Fruit fly (Drosophila melanogaster) whole organism, wandering third instar larva: ENCODE measurements around the gene CG5078.
"Not testable (repeated sequence)": the region's sequence is repeated elsewhere in the genome, so short reads cannot be mapped to it uniquely, and the experiment has no call there.

Source experiments
- CG32264 ChIP-seq: fragments of 200-800 bp; sonication (Bioruptor generic); optimal IDR thresholded peaks from 2 replicates; lab custom pipeline; 2016; ENCODE audit warnings: missing biosample characterization, missing genetic modification characterization
- CG9705 ChIP-seq: fragments of 200-800 bp; sonication (Bioruptor generic); optimal IDR thresholded peaks from 2 replicates; lab custom pipeline; 2018; ENCODE audit warnings: missing biosample characterization, mild to moderate bottlenecking, missing genetic modification characterization
- CrebA ChIP-seq: fragments of 200-800 bp; sonication (Bioruptor generic); optimal IDR thresholded peaks from 2 replicates; lab custom pipeline; 2016; ENCODE audit warnings: missing biosample characterization, mild to moderate bottlenecking, missing genetic modification characterization, borderline replicate concordance
- Dfd ChIP-seq: fragments of >200 bp; optimal IDR thresholded peaks from 2 replicates; lab custom pipeline; 2017; ENCODE audit warnings: missing biosample characterization, missing genetic modification characterization
- Dif ChIP-seq: fragments of 200-275, 200-300 bp; sonication (Bioruptor generic); optimal IDR thresholded peaks from 2 replicates; lab custom pipeline; 2018; ENCODE audit warnings: missing biosample characterization, missing genetic modification characterization; ENCODE audit not compliant: partially characterized antibody
- GATAd ChIP-seq: sonication (Bioruptor generic); optimal IDR thresholded peaks from 2 replicates; lab custom pipeline; 2016; ENCODE audit warnings: missing biosample characterization, missing genetic modification characterization
- HLH106 ChIP-seq: fragments of 200-800 bp; optimal IDR thresholded peaks from 3 replicates; lab custom pipeline; 2019; ENCODE audit warnings: missing biosample characterization, mild to moderate bottlenecking, missing genetic modification characterization, moderate library complexity
- Hnf4 ChIP-seq: fragments of 200-800 bp; sonication (Bioruptor generic); optimal IDR thresholded peaks from 2 replicates; lab custom pipeline; 2016; ENCODE audit warnings: missing biosample characterization, mild to moderate bottlenecking, missing genetic modification characterization
- Hr78 ChIP-seq: fragments of >200 bp; optimal IDR thresholded peaks from 2 replicates; lab custom pipeline; 2017; ENCODE audit warnings: missing biosample characterization, missing genetic modification characterization
- Jra ChIP-seq: sonication (Bioruptor generic); optimal IDR thresholded peaks from 2 replicates; lab custom pipeline; 2016; ENCODE audit warnings: missing biosample characterization, missing genetic modification characterization
- Myc ChIP-seq: fragments of >200 bp; optimal IDR thresholded peaks from 2 replicates; lab custom pipeline; 2017
- N ChIP-seq: fragments of >200 bp; optimal IDR thresholded peaks from 2 replicates; lab custom pipeline; 2018; ENCODE audit warnings: missing biosample characterization, missing external identifiers, missing genetic modification characterization
- OdsH ChIP-seq: fragments of 200-800 bp; sonication (Bioruptor generic); optimal IDR thresholded peaks from 2 replicates; lab custom pipeline; 2016; ENCODE audit warnings: missing biosample characterization, mild to moderate bottlenecking, missing genetic modification characterization
- Rel ChIP-seq, 2 experiments: fragments of 200-800 bp; sonication (Bioruptor generic) in 1 of 2; optimal IDR thresholded peaks; 2 replicates in 1 of 2; 3 replicates in 1 of 2; lab custom pipeline; 2016 to 2019; ENCODE audit warnings: mild to moderate bottlenecking in 2 of 2, missing biosample characterization in 2 of 2, missing genetic modification characterization in 2 of 2, moderate library complexity in 1 of 2
- Sp1 ChIP-seq: fragments of 200-800 bp; sonication (Bioruptor generic); optimal IDR thresholded peaks from 3 replicates; lab custom pipeline; 2019; ENCODE audit warnings: missing biosample characterization, mild to moderate bottlenecking, missing genetic modification characterization, moderate library complexity
- br ChIP-seq: fragments of 200-800 bp; sonication (Bioruptor generic); optimal IDR thresholded peaks from 2 replicates; lab custom pipeline; 2016; ENCODE audit warnings: missing biosample characterization, missing genetic modification characterization
- brk ChIP-seq: fragments of 200-800 bp; sonication (Bioruptor generic); optimal IDR thresholded peaks from 2 replicates; lab custom pipeline; 2016; ENCODE audit warnings: missing biosample characterization, mild to moderate bottlenecking, missing genetic modification characterization
- dl ChIP-seq, 2 experiments: fragments of 175-275, 200-275 bp in 1 of 2; fragments of 200-275 bp in 1 of 2; sonication (Bioruptor generic); optimal IDR thresholded peaks; lab custom pipeline; 2018; ENCODE audit warnings: mild to moderate bottlenecking in 2 of 2, missing biosample characterization in 2 of 2, missing genetic modification characterization in 2 of 2, moderate library complexity in 2 of 2; ENCODE audit not compliant: partially characterized antibody in 2 of 2, insufficient read depth in 1 of 2
- dmrt93B ChIP-seq: fragments of 200-800 bp; sonication (Bioruptor generic); optimal IDR thresholded peaks from 2 replicates; lab custom pipeline; 2018; ENCODE audit warnings: missing biosample characterization, mild to moderate bottlenecking, missing genetic modification characterization
- ey ChIP-seq: fragments of 200-800 bp; sonication (Bioruptor generic); optimal IDR thresholded peaks from 2 replicates; lab custom pipeline; 2016; ENCODE audit warnings: missing biosample characterization, missing genetic modification characterization
- foxo ChIP-seq, 2 experiments: fragments of 200-800 bp; sonication (Bioruptor generic); optimal IDR thresholded peaks; 2 replicates in 1 of 2; 3 replicates in 1 of 2; lab custom pipeline; 2016 to 2017; ENCODE audit warnings: missing biosample characterization in 2 of 2, missing genetic modification characterization in 2 of 2
- fru ChIP-seq: fragments of 200-800 bp; sonication (Bioruptor generic); optimal IDR thresholded peaks from 3 replicates; lab custom pipeline; 2016; ENCODE audit warnings: missing biosample characterization, mild to moderate bottlenecking, missing genetic modification characterization
- h ChIP-seq: fragments of 200-800 bp; sonication (Bioruptor generic); optimal IDR thresholded peaks from 3 replicates; lab custom pipeline; 2016; ENCODE audit warnings: missing biosample characterization, mild to moderate bottlenecking, missing genetic modification characterization
- jim ChIP-seq: fragments of 175-275, 200-325 bp; sonication (Bioruptor generic); optimal IDR thresholded peaks from 2 replicates; lab custom pipeline; 2016; ENCODE audit warnings: missing biosample characterization, mild to moderate bottlenecking, missing genetic modification characterization
- lola ChIP-seq: fragments of >200 bp; optimal IDR thresholded peaks from 2 replicates; lab custom pipeline; 2017; ENCODE audit warnings: missing biosample characterization, missing genetic modification characterization
- pan ChIP-seq: fragments of >200 bp; optimal IDR thresholded peaks from 2 replicates; lab custom pipeline; 2017
- psq ChIP-seq: fragments of 200-800 bp; sonication (Bioruptor generic); optimal IDR thresholded peaks from 3 replicates; lab custom pipeline; 2017; ENCODE audit warnings: missing biosample characterization, mild to moderate bottlenecking, missing genetic modification characterization, moderate library complexity
- sage ChIP-seq: fragments of 200-800 bp; sonication (Bioruptor generic); optimal IDR thresholded peaks from 2 replicates; lab custom pipeline; 2016; ENCODE audit warnings: missing biosample characterization, mild to moderate bottlenecking, missing genetic modification characterization
- tai ChIP-seq: sonication (Bioruptor generic); optimal IDR thresholded peaks from 2 replicates; lab custom pipeline; 2016; ENCODE audit warnings: missing biosample characterization, missing genetic modification characterization
- usp ChIP-seq: fragments of >200 bp; optimal IDR thresholded peaks from 2 replicates; lab custom pipeline; 2017; ENCODE audit warnings: missing biosample characterization, missing genetic modification characterization
- woc ChIP-seq: sonication (Bioruptor generic); optimal IDR thresholded peaks from 2 replicates; lab custom pipeline; 2016; ENCODE audit warnings: missing biosample characterization, mild to moderate bottlenecking, missing genetic modification characterization

CG5078 gene

dm6 chr3L:20494262-20494601 lies 11.6 kb upstream of the CG5078 start:
- TF ChIP-seq jim (GFP tag; lab: Kevin White, UChicago) (no peak), Hnf4 (no peak), fru (GFP tag; lab: Kevin White, UChicago) (no peak), br (GFP tag; lab: Kevin White, UChicago) (no peak), CG32264 (no peak), Hr78 (no peak), h (GFP tag; lab: Kevin White, UChicago) (no peak), Sp1 (no peak), sage (GFP tag; lab: Kevin White, UChicago) (no peak)

DNA sequence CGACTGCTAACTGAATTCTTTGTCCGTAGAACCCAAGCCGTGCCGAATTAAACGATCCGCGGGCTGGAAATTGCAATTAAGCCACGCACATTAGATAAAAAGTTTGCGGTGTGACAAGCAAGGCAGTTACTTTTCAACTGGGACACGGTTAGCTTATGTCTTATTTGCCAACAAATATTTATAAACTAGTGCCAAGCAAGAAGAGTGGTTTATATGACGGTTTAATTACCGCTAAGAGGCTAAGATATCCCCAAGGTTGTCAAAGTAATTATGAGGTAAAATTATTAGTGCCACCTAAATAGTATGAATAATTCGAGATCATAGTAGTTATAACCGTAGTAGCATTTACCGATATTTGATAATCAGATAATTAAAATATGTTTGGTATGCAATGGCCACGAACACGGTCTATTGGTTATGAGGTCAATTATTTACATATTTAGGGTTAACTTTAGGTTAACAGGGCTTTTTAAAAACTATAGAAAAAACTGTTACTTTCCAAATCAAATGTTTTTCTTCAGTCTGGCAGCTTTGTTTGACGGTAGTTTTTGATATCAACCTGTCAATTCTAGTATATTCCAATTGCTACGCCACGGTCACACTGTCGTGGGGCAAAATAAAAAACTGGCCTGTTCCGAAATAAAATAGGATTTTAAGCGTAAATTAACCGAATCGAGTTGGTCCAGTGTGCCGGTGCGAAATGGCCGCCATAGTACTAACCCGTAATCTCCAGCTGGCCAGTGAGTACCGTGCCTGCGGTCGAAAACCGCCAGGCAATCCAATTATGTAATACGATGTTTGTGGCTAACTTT lies 10.8 kb upstream of the CG5078 start, which contains the start of gene ZnT77C:
Gene ZnT77C, minus strand, starts transcription at position 142 of the 812 bp plus-strand sequence.
- TF ChIP-seq Rel (GFP tag; optimal IDR thresholded peaks at IDR 0.05; lab: Kevin White, UChicago) (no peak), Rel (tag; optimal IDR thresholded peaks at IDR 0.05; lab: Kevin White, UChicago) (peak; percentile 31), N (GFP tag; lab: Kevin White, UChicago) (no peak), sage (GFP tag; lab: Kevin White, UChicago) (no peak)

DNA sequence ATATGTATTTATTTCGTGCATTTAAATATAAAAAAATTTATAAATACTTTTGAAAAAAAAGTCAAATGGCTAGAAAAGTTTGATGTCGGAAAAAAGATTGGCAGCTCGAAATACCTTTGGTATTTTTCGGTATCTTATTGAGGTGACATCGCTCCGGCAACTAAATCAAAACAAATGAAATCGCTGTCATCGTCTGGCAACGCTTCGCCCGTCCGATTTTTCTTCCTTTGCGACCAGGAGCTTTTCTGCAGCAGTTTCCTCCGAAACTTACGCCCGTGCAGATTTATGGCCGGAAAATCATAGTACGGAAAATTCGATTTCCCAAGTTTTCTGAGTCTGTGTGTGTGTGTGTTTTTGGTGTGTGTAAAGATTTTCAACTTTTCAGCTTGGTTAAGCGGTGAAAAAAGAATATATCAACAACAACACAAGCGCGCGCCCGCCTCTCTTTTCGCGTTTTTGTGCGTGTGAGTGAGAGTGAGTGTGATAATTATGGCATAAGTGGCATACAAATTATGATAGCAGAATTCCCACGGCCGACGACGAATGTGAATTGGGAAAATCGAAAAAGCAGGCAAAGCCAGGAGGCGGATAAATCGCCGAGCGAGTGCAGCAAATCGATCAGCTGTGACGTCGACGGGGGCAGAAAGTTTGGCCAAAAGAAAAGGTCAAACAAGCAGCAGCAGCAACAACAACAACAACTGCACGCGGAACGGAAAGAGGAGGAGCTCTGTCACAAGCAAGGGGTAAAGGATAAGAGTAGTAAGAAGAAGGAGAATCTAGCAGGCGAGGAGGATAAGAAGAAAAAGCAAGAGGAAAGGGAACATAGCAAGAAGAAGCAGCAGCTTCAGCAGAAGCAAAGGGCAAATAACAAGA lies 8.5 kb upstream of the CG5078 start, which contains the start of gene CG32425:
Gene CG32425, plus strand, starts transcription at position 200 of the 873 bp plus-strand sequence.
- TF ChIP-seq jim (GFP tag; lab: Kevin White, UChicago) (no peak), CG9705 (GFP tag; lab: Kevin White, UChicago) (no peak), pan (lab: Kevin White, UChicago) (no peak), woc (no peak), Sp1 (no peak), Myc (lab: Kevin White, UChicago) (peak; percentile 18), dl (GFP tag; optimal IDR thresholded peaks at IDR 0.05; lab: Kevin White, UChicago; ENCODE audit: insufficient read depth in 1 of 2, partially characterized antibody in 2 of 2) (no peak), tai (GFP tag; lab: Kevin White, UChicago) (no peak), Dif (no peak), HLH106 (tag; lab: Kevin White, UChicago) (peak; percentile 4), foxo (GFP tag; optimal IDR thresholded peaks at IDR 0.05; lab: Kevin White, UChicago) (peak in 1 of 2 experiments; percentile 37), fru (GFP tag; lab: Kevin White, UChicago) (peak; percentile 25), Rel (GFP tag; optimal IDR thresholded peaks at IDR 0.05; lab: Kevin White, UChicago) (no peak), Rel (tag; optimal IDR thresholded peaks at IDR 0.05; lab: Kevin White, UChicago) (peak; percentile 8), psq (GFP tag; lab: Kevin White, UChicago) (peak; percentile 67), h (GFP tag; lab: Kevin White, UChicago) (peak; percentile 24), ey (GFP tag; lab: Kevin White, UChicago) (no peak)
- TF ChIP-seq, all 38 proteins: peak for 7

DNA sequence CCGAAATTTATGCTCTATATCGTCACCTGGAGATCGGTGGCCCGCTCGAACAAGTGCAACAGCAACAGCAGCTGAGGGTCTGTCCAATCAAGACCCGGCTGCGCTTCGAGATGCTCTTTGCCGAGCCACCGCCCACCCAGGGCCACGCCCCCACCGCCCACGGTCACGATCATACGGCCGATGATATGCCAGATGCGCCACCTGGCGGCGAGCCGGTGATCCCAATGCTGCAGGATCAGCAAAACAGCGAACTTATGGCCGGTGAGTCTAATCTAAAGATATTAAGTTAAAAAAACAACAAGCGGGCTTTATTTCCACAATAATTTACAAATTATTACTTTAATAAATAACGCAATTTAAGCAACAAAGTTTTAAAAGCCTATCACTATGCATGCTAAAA lies 7.6 kb upstream of the CG5078 start:
- peak; percentile 87 for TF ChIP-seq Dfd (GFP tag; lab: Kevin White, UChicago)
- TF ChIP-seq lola (GFP tag; lab: Kevin White, UChicago), result no peak
- TF ChIP-seq OdsH (GFP tag; lab: Kevin White, UChicago), result no peak

dm6 chr3L:20499536-20499935 lies 6.3 kb upstream of the CG5078 start, which contains the start of gene CG18281:
CG18281 (plus strand) TSS chr3L:20499836.
- not testable (repeated sequence) for TF ChIP-seq GATAd; h (GFP tag; lab: Kevin White, UChicago); OdsH (GFP tag; lab: Kevin White, UChicago)

DNA sequence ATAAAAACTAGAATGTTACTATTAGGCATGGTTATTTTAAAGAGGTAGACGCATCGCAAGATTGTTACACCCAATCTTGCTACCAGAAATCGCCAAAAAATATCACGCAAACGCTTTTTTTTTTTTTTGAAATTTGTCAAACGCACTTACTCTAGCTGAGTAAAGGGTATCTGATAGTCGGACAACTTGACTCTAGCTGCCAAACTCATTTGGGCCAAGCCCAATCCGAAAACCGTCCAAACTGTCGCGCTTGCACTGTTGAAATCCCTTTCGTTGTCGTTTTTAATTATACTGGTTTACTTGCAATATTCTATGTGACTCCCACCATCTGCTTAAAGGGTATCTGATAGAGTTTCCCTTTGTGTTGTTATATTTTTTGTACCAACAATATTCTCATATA lies 2.6 kb upstream of the CG5078 start:
- TF ChIP-seq HLH106 (tag; lab: Kevin White, UChicago) (no peak), Jra (GFP tag; lab: Kevin White, UChicago) (no peak), brk (GFP tag; lab: Kevin White, UChicago) (no peak), dmrt93B (GFP tag; lab: Kevin White, UChicago) (no peak), Hnf4 (no peak), h (GFP tag; lab: Kevin White, UChicago) (no peak), Sp1 (no peak), OdsH (GFP tag; lab: Kevin White, UChicago) (no peak), CG32264 (no peak), psq (GFP tag; lab: Kevin White, UChicago) (no peak), Dif (no peak), CG9705 (GFP tag; lab: Kevin White, UChicago) (no peak), dl (GFP tag; optimal IDR thresholded peaks at IDR 0.05; lab: Kevin White, UChicago; ENCODE audit: insufficient read depth in 1 of 2, partially characterized antibody in 2 of 2) (no peak), usp (GFP tag; lab: Kevin White, UChicago) (no peak), CrebA (no peak), Myc (lab: Kevin White, UChicago) (no peak), N (GFP tag; lab: Kevin White, UChicago) (no peak), lola (GFP tag; lab: Kevin White, UChicago) (no peak), foxo (GFP tag; optimal IDR thresholded peaks at IDR 0.05; lab: Kevin White, UChicago) (no peak)
